Fruit fly (Drosophila melanogaster) whole organism, embryonic: ENCODE results near the gene AstC-R1.
A peak's percentile ranks its signal among the peaks of the same experiment; 100 is the strongest.

Experiments used
- Aef1 ChIP-seq: fragments of 200-800 bp; sonication (Bioruptor generic); IDR thresholded peaks from 3 replicates; pipeline ENCODE4 v1.3.6; 2022; ENCODE audit warnings: missing biosample characterization, missing genetic modification characterization
- Antp ChIP-seq: fragments of 200-800 bp; sonication (Bioruptor generic); optimal IDR thresholded peaks from 3 replicates; lab custom pipeline; 2016; ENCODE audit warnings: missing biosample characterization, missing genetic modification characterization
- Atf-2 ChIP-seq: fragments of 200-800 bp; sonication (Bioruptor generic); optimal IDR thresholded peaks from 2 replicates; lab custom pipeline; 2016; ENCODE audit warnings: missing biosample characterization, missing genetic modification characterization
- Atf6 ChIP-seq: fragments of 200-800 bp; sonication (Bioruptor generic); IDR thresholded peaks from 2 replicates; pipeline ENCODE4 v1.3.6; 2022; ENCODE audit warnings: missing biosample characterization, missing genetic modification characterization
- CG10543 ChIP-seq: fragments of 200-800 bp; sonication (Bioruptor generic); optimal IDR thresholded peaks from 3 replicates; lab custom pipeline; 2017; ENCODE audit warnings: missing biosample characterization, mild to moderate bottlenecking, missing genetic modification characterization, moderate library complexity
- CG10654 ChIP-seq: fragments of 200-800 bp; sonication (Bioruptor generic); optimal IDR thresholded peaks from 2 replicates; lab custom pipeline; 2016; ENCODE audit warnings: missing biosample characterization, missing genetic modification characterization
- CG10959 ChIP-seq: fragments of 200-800 bp; sonication (Bioruptor generic); IDR thresholded peaks from 2 replicates; pipeline ENCODE4 v1.3.6; 2022; ENCODE audit warnings: missing biosample characterization, missing genetic modification characterization
- CG10979 ChIP-seq: fragments of 200-800 bp; sonication (Bioruptor generic); optimal IDR thresholded peaks from 2 replicates; lab custom pipeline; 2018; ENCODE audit warnings: missing biosample characterization, mild to moderate bottlenecking, missing genetic modification characterization, moderate library complexity
- CG11696 ChIP-seq: fragments of 200-800 bp; sonication (Bioruptor generic); IDR thresholded peaks from 2 replicates; pipeline ENCODE4 v1.3.6; 2022; ENCODE audit warnings: missing biosample characterization, missing genetic modification characterization
- CG12071 ChIP-seq: fragments of 200-800 bp; sonication (Bioruptor generic); optimal IDR thresholded peaks from 3 replicates; lab custom pipeline; 2018; ENCODE audit warnings: missing biosample characterization, mild to moderate bottlenecking, missing genetic modification characterization
- CG14667 ChIP-seq: fragments of 200-800 bp; sonication (Bioruptor generic); IDR thresholded peaks from 2 replicates; pipeline ENCODE4 v1.3.6; 2022; ENCODE audit warnings: missing biosample characterization, missing genetic modification characterization
- CG17385 ChIP-seq: fragments of 200-800 bp; sonication (Bioruptor generic); optimal IDR thresholded peaks from 3 replicates; lab custom pipeline; 2018; ENCODE audit warnings: missing biosample characterization, mild to moderate bottlenecking, missing genetic modification characterization
- CG31365 ChIP-seq: fragments of 200-800 bp; sonication (Bioruptor generic); optimal IDR thresholded peaks from 2 replicates; lab custom pipeline; 2018; ENCODE audit warnings: missing biosample characterization, mild to moderate bottlenecking, missing genetic modification characterization
- CG31441 ChIP-seq: fragments of 200-800 bp; sonication (Bioruptor generic); IDR thresholded peaks from 2 replicates; pipeline ENCODE4 v1.3.6; 2022; ENCODE audit warnings: missing biosample characterization, missing genetic modification characterization
- CG4328 ChIP-seq: fragments of 200-800 bp; sonication (Bioruptor generic); optimal IDR thresholded peaks from 3 replicates; lab custom pipeline; 2017; ENCODE audit warnings: missing biosample characterization, missing genetic modification reagents, missing genetic modification characterization
- CG4617 ChIP-seq: fragments of 200-800 bp; sonication (Bioruptor generic); optimal IDR thresholded peaks from 3 replicates; lab custom pipeline; 2016; ENCODE audit warnings: missing biosample characterization, missing genetic modification characterization, borderline replicate concordance
- CG6765 ChIP-seq: fragments of 200-800 bp; sonication (Bioruptor generic); optimal IDR thresholded peaks from 3 replicates; lab custom pipeline; 2017; ENCODE audit warnings: missing biosample characterization, mild to moderate bottlenecking, missing genetic modification characterization
- CG7271 ChIP-seq: fragments of 200-800 bp; sonication (Bioruptor generic); optimal IDR thresholded peaks from 2 replicates; lab custom pipeline; 2018; ENCODE audit warnings: missing biosample characterization, mild to moderate bottlenecking, missing genetic modification characterization, moderate library complexity
- CG7372 ChIP-seq: fragments of 200-800 bp; sonication (Bioruptor generic); IDR thresholded peaks from 2 replicates; pipeline ENCODE4 v1.3.6; 2022; ENCODE audit warnings: missing biosample characterization, missing genetic modification characterization
- CG7839 ChIP-seq: fragments of 200-800 bp; sonication (Bioruptor generic); optimal IDR thresholded peaks from 3 replicates; lab custom pipeline; 2018; ENCODE audit warnings: missing biosample characterization, mild to moderate bottlenecking, missing genetic modification characterization, moderate library complexity
- CG7928 ChIP-seq: fragments of 200-800 bp; sonication (Bioruptor generic); optimal IDR thresholded peaks from 2 replicates; lab custom pipeline; 2017; ENCODE audit warnings: missing biosample characterization, mild to moderate bottlenecking, missing genetic modification characterization
- CG8478 ChIP-seq: fragments of >200 bp; optimal IDR thresholded peaks from 2 replicates; lab custom pipeline; 2018
- Dfd ChIP-seq, 2 experiments: fragments of >200 bp; optimal IDR thresholded peaks; 2 replicates each; lab custom pipeline; 2017; ENCODE audit warnings: missing biosample characterization in 2 of 2, missing genetic modification characterization in 2 of 2
- Fer1 ChIP-seq: fragments of 200-800 bp; sonication (Bioruptor generic); optimal IDR thresholded peaks from 2 replicates; lab custom pipeline; 2017; ENCODE audit warnings: missing biosample characterization, mild to moderate bottlenecking, missing genetic modification characterization
- Fer2 ChIP-seq: fragments of 200-800 bp; sonication (Bioruptor generic); optimal IDR thresholded peaks from 2 replicates; lab custom pipeline; 2018; ENCODE audit warnings: missing biosample characterization, mild to moderate bottlenecking, missing genetic modification characterization, moderate library complexity
- HLH4C ChIP-seq: fragments of 200-800 bp; sonication (Bioruptor generic); IDR thresholded peaks from 3 replicates; pipeline ENCODE4 v1.3.6; 2022; ENCODE audit warnings: missing biosample characterization, missing genetic modification characterization; ENCODE audit not compliant: partially characterized antibody
- NK7.1 ChIP-seq: fragments of 200-800 bp; sonication (Bioruptor generic); optimal IDR thresholded peaks from 3 replicates; lab custom pipeline; 2016; ENCODE audit warnings: missing biosample characterization, missing genetic modification characterization
- Xbp1 ChIP-seq: fragments of 200-800 bp; sonication (Bioruptor generic); optimal IDR thresholded peaks from 3 replicates; lab custom pipeline; 2016; ENCODE audit warnings: missing biosample characterization, mild to moderate bottlenecking, missing genetic modification characterization
- ab ChIP-seq: fragments of 200-800 bp; sonication (Bioruptor generic); optimal IDR thresholded peaks from 2 replicates; lab custom pipeline; 2016; ENCODE audit warnings: missing biosample characterization, missing genetic modification characterization
- bbx ChIP-seq: fragments of 200-800 bp; sonication (Bioruptor generic); IDR thresholded peaks from 2 replicates; pipeline ENCODE4 v1.3.6; 2022; ENCODE audit warnings: missing biosample characterization, missing genetic modification characterization; ENCODE audit not compliant: partially characterized antibody
- crol ChIP-seq: fragments of 200-800 bp; sonication (Bioruptor generic); IDR thresholded peaks from 2 replicates; pipeline ENCODE4 v1.3.6; 2022; ENCODE audit warnings: missing biosample characterization, missing genetic modification characterization
- emc ChIP-seq: fragments of 200-800 bp; sonication (Bioruptor generic); optimal IDR thresholded peaks from 2 replicates; lab custom pipeline; 2016; ENCODE audit warnings: missing biosample characterization, missing genetic modification characterization
- fd102C ChIP-seq: fragments of 200-800 bp; sonication (Bioruptor generic); optimal IDR thresholded peaks from 2 replicates; lab custom pipeline; 2018; ENCODE audit warnings: missing biosample characterization, mild to moderate bottlenecking, missing genetic modification characterization, moderate library complexity
- fd96Cb ChIP-seq: fragments of 200-800 bp; sonication (Bioruptor generic); optimal IDR thresholded peaks from 2 replicates; lab custom pipeline; 2018; ENCODE audit warnings: missing biosample characterization, mild to moderate bottlenecking, missing genetic modification characterization, moderate library complexity
- fu2 ChIP-seq: fragments of 200-800 bp; sonication (Bioruptor generic); optimal IDR thresholded peaks from 2 replicates; lab custom pipeline; 2016; ENCODE audit warnings: missing biosample characterization, missing genetic modification characterization
- gsb-n ChIP-seq: fragments of 200-800 bp; sonication (Bioruptor generic); optimal IDR thresholded peaks from 3 replicates; lab custom pipeline; 2018; ENCODE audit warnings: missing biosample characterization, mild to moderate bottlenecking, missing genetic modification characterization
- her ChIP-seq: fragments of 200-800 bp; sonication (Bioruptor generic); optimal IDR thresholded peaks from 2 replicates; lab custom pipeline; 2016; ENCODE audit warnings: missing biosample characterization, missing genetic modification characterization
- klu ChIP-seq: fragments of 200-800 bp; sonication (Bioruptor generic); IDR thresholded peaks from 2 replicates; pipeline ENCODE4 v1.3.6; 2022; ENCODE audit warnings: missing biosample characterization, missing genetic modification characterization
- lab ChIP-seq: fragments of 200-800 bp; sonication (Bioruptor generic); optimal IDR thresholded peaks from 3 replicates; lab custom pipeline; 2017; ENCODE audit warnings: missing biosample characterization, missing genetic modification characterization, mild to moderate bottlenecking, moderate library complexity, missing genetic modification reagents
- luna ChIP-seq: fragments of 200-800 bp; sonication (Bioruptor generic); optimal IDR thresholded peaks from 2 replicates; lab custom pipeline; 2016; ENCODE audit warnings: missing biosample characterization, missing genetic modification characterization
- nerfin-2 ChIP-seq: fragments of 200-800 bp; sonication (Bioruptor generic); IDR thresholded peaks from 2 replicates; pipeline ENCODE4 v1.3.6; 2022; ENCODE audit warnings: missing biosample characterization, missing genetic modification characterization; ENCODE audit not compliant: partially characterized antibody
- oc ChIP-seq: fragments of 200-800 bp; sonication (Bioruptor generic); optimal IDR thresholded peaks from 2 replicates; lab custom pipeline; 2018; ENCODE audit warnings: missing biosample characterization, mild to moderate bottlenecking, missing genetic modification characterization, moderate library complexity
- ranshi ChIP-seq: fragments of 200-800 bp; sonication (Bioruptor generic); IDR thresholded peaks from 2 replicates; pipeline ENCODE4 v1.3.6; 2022; ENCODE audit warnings: missing biosample characterization, missing genetic modification characterization
- sna ChIP-seq: fragments of 200-800 bp; sonication (Bioruptor generic); IDR thresholded peaks from 2 replicates; pipeline ENCODE4 v1.3.6; 2022; ENCODE audit warnings: missing biosample characterization, missing genetic modification characterization; ENCODE audit not compliant: partially characterized antibody
- so ChIP-seq: fragments of 200-800 bp; sonication (Bioruptor generic); IDR thresholded peaks from 3 replicates; pipeline ENCODE4 v1.3.6; 2022; ENCODE audit warnings: missing biosample characterization, missing genetic modification characterization
- stwl ChIP-seq: fragments of 200-800 bp; sonication (Bioruptor generic); optimal IDR thresholded peaks from 3 replicates; lab custom pipeline; 2018; ENCODE audit warnings: missing biosample characterization, mild to moderate bottlenecking, missing genetic modification characterization, moderate library complexity
- tin ChIP-seq: fragments of 200-800 bp; sonication (Bioruptor generic); optimal IDR thresholded peaks from 3 replicates; lab custom pipeline; 2016; ENCODE audit warnings: missing biosample characterization, missing genetic modification characterization
- tll ChIP-seq, 2 experiments: fragments of 200-800 bp in 1 of 2; fragments of >200 bp in 1 of 2; sonication (Bioruptor generic) in 1 of 2; optimal IDR thresholded peaks; 2 replicates each; lab custom pipeline; 2017 to 2019; ENCODE audit warnings: missing biosample characterization in 2 of 2, missing genetic modification characterization in 2 of 2, mild to moderate bottlenecking in 1 of 2, moderate library complexity in 1 of 2
- tna ChIP-seq: fragments of 200-800 bp; sonication (Bioruptor generic); IDR thresholded peaks from 2 replicates; pipeline ENCODE4 v1.3.6; 2022; ENCODE audit warnings: missing biosample characterization, missing genetic modification characterization; ENCODE audit not compliant: partially characterized antibody
- twi ChIP-seq: fragments of 200-800 bp; optimal IDR thresholded peaks from 2 replicates; lab custom pipeline; 2019; ENCODE audit warnings: missing biosample characterization, mild to moderate bottlenecking, missing genetic modification characterization, moderate library complexity
- tx ChIP-seq: fragments of 200-800 bp; sonication (Bioruptor generic); optimal IDR thresholded peaks from 2 replicates; lab custom pipeline; 2016; ENCODE audit warnings: missing biosample characterization, missing genetic modification characterization

AstC-R1 gene

dm6 chr3L:18625786-18626185 is 65.7 kb downstream of the AstC-R1 start, which contains the start of gene MYPT-75D (continued):
- TF ChIP-seq CG17385 (GFP tag; lab: Kevin White, UChicago) (peak; percentile 52), twi (tag; lab: Kevin White, UChicago) (peak; percentile 26), CG31365 (peak; percentile 24), CG8478 (lab: Kevin White, UChicago) (no peak), nerfin-2 (GFP tag; lab: Robert Waterston, UW) (peak; percentile 45), ranshi (GFP tag; lab: Robert Waterston, UW) (peak; percentile 5; the same call in 1 of the 2 replicates), bbx (peak; percentile 97), crol (no peak), CG6765 (GFP tag; lab: Kevin White, UChicago) (no peak), Dfd (GFP tag; optimal IDR thresholded peaks at IDR 0.05; lab: Kevin White, UChicago) (no peak), tll (GFP tag; optimal IDR thresholded peaks at IDR 0.05; lab: Kevin White, UChicago) (peak in 1 of 2 experiments; percentile 9), luna (GFP tag; lab: Kevin White, UChicago) (peak; percentile 30), her (peak; percentile 64), CG4328 (no peak), oc (tag; lab: Kevin White, UChicago) (peak; percentile 4), fu2 (GFP tag; lab: Kevin White, UChicago) (no peak), fd102C (GFP tag; lab: Kevin White, UChicago) (peak; percentile 25), CG7372 (GFP tag; lab: Robert Waterston, UW) (no peak), HLH4C (peak; percentile 87), CG10979 (tag; lab: Kevin White, UChicago) (peak; percentile 6), emc (GFP tag; lab: Kevin White, UChicago) (no peak), CG11696 (GFP tag; lab: Robert Waterston, UW) (0 out of 2 replicates have a peak, but pooled peaks have one; percentile 17), Aef1 (GFP tag; lab: Robert Waterston, UW) (no peak), Atf-2 (no peak), Fer1 (GFP tag; lab: Kevin White, UChicago) (peak; percentile 45), CG12071 (GFP tag; lab: Kevin White, UChicago) (peak; percentile 32), Antp (GFP tag; lab: Kevin White, UChicago) (peak; percentile 29), CG31441 (GFP tag; lab: Robert Waterston, UW) (no peak), CG10543 (peak; percentile 3), fd96Cb (no peak), tin (GFP tag; lab: Kevin White, UChicago) (no peak), CG10959 (GFP tag; lab: Robert Waterston, UW) (no peak), Fer2 (tag; lab: Kevin White, UChicago) (no peak), CG7839 (tag; lab: Kevin White, UChicago) (peak; percentile 32), ab (GFP tag; lab: Kevin White, UChicago) (no peak), so (GFP tag; lab: Robert Waterston, UW) (no peak), NK7.1 (GFP tag; lab: Kevin White, UChicago) (no peak), stwl (tag; lab: Kevin White, UChicago) (peak; percentile 89), lab (GFP tag; lab: Kevin White, UChicago) (peak; percentile 28), CG7928 (no peak), sna (GFP tag; lab: Robert Waterston, UW) (peak; percentile 79), gsb-n (tag; lab: Kevin White, UChicago) (peak; percentile 17), tna (peak; percentile 89), CG10654 (GFP tag; lab: Kevin White, UChicago) (no peak), klu (GFP tag; lab: Robert Waterston, UW) (no peak), CG14667 (GFP tag; lab: Robert Waterston, UW) (no peak), CG4617 (GFP tag; lab: Kevin White, UChicago) (no peak), CG7271 (tag; lab: Kevin White, UChicago) (peak; percentile 22), Atf6 (GFP tag; lab: Robert Waterston, UW) (peak; percentile 37; the same call in 1 of the 2 replicates), tx (GFP tag; lab: Kevin White, UChicago) (no peak), Xbp1 (GFP tag; lab: Kevin White, UChicago) (peak; percentile 10)
